Fruit fly (Drosophila melanogaster) whole organism: ENCODE results near the gene Rad60.
A peak's percentile ranks its signal among the peaks of the same experiment; 100 is the strongest.

ENCODE experiments used
- CG8478 ChIP-seq: fragments of >200 bp; optimal IDR thresholded peaks from 2 replicates; lab custom pipeline; 2018; ENCODE audit warnings: inconsistent platforms
- Dll ChIP-seq: fragments of >200 bp; optimal IDR thresholded peaks from 2 replicates; lab custom pipeline; 2017
- EcR ChIP-seq, 2 experiments: fragments of >200 bp; optimal IDR thresholded peaks; 2 replicates each; lab custom pipeline; 2017; ENCODE audit warnings: missing biosample characterization in 2 of 2, missing genetic modification characterization in 2 of 2, missing genetic modification reagents in 2 of 2
- pan ChIP-seq: fragments of >200 bp; optimal IDR thresholded peaks from 2 replicates; lab custom pipeline; 2017
- psq ChIP-seq: fragments of >200 bp; optimal IDR thresholded peaks from 2 replicates; lab custom pipeline; 2017
- usp ChIP-seq: fragments of >200 bp; optimal IDR thresholded peaks from 2 replicates; lab custom pipeline; 2017; ENCODE audit warnings: missing biosample characterization, missing genetic modification characterization, mixed read lengths

Rad60 gene

DNA sequence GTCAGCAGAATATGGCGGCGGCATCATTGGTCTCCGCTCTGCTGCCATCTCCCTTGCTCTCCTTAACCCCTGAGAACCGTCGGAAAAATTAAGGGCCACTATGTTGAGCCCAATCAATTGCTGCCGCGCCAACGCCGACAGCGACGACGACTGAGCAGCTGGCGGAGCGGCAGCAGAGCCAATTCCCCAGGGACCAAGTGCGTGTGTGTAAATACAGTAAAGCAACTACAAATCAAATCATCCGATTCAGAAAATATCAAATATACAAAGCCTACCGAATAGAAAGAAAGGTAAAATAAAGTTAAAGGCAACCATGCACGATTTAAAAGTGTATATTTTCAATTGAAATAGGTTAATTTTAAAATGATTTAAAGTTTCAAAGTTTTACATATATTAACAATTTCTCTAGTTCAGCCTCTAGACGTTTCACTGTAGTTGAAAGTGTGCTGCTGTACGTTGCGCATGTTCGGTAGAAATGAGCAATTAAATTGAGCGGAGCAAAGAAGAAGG lies 39.5 kb downstream of the Rad60 start:
- TF ChIP-seq psq (lab: Kevin White, UChicago) = no peak
- no peak for TF ChIP-seq usp (GFP tag; lab: Kevin White, UChicago)
- TF ChIP-seq CG8478 = no peak
- TF ChIP-seq pan (lab: Kevin White, UChicago) = no peak
- TF ChIP-seq Dll (lab: Kevin White, UChicago) = no peak
- TF ChIP-seq EcR (GFP tag; optimal IDR thresholded peaks at IDR 0.05; lab: Kevin White, UChicago) = no peak

DNA sequence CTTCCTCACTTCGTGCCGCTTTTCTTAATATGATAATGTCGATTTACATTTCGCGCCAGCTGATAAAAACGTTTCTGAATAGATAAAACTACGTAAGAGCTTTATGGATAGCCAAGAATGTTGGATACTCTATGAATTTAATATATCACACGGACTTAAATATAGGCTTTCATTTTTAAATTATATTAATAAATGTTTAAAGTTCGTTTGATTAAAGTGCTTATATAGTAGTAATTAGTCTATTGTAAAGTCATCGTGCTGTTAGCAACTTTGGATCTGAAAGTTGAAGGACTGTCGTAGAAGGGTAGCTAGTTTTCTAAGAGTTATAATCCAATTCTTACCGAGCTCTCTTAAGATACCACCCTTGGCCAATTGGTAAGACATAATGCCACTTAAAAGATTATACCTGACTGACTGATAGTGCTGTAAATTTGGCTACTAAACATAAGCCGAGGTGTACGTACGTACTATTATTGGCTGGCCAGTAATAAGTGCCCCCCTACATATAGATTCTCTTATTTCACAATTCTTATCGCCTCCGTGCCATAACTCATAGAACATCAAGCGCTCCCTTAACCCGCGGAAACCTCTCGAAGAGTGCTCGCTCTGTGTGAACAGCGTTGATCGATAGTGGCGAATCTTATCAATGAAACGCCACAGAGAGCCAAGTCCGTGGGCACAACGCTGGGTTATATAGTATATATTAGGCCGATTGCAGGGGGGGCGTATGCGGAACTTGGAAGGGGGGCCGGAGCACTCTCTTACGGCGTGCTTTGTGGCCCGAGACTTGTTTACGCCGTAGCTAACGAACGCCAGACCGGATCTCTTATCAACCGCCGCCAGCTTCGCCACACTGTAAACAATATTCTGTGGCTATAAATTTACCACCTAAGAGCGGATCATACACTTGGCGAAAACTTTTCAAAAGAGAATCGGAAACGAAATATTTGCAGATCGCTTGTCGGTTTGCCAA lies 40.7 kb downstream of the Rad60 start:
- TF ChIP-seq usp (GFP tag; lab: Kevin White, UChicago) = no peak
- no peak for TF ChIP-seq psq (lab: Kevin White, UChicago)
- TF ChIP-seq pan (lab: Kevin White, UChicago) = no peak
- TF ChIP-seq EcR (GFP tag; optimal IDR thresholded peaks at IDR 0.05; lab: Kevin White, UChicago) = no peak
- TF ChIP-seq CG8478 = no peak
- no peak for TF ChIP-seq Dll (lab: Kevin White, UChicago)

DNA sequence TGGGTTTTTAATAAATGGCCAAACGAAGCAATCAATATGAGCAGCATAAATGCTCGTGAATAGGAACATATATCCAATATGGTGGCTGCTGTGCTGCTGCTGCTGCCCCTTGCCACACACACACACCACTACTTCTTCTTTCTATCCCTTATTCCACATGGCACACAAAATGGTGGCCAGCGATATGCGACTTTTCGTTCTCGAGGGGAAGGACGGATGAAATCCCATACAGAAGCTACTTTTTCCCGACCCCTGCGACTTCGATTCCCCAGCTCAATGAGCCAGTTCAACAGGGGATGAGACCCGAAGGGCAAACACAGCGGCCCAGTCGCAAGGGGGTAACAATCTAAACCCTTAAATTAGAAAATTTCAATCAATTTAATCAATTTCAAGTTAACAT lies 44.0 kb downstream of the Rad60 start:
- no peak for TF ChIP-seq psq (lab: Kevin White, UChicago)

DNA sequence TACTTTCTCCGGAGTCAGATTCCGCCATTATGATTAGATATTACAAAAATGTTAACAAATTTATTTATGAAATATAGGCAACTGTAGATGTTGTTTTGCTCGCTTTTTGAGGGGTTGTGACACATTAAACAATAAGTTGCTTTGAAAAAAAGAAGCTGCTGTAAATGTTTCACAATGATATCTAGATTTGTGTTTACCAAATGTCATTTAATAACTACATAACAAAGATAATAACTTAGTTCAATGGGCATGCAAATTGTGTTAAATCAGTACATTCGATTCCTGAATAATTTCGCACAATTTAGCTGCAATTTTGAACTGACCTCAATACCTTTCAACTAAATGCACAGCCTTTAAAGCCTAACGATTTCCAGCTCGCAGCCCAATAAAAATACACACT lies 47.3 kb downstream of the Rad60 start, which contains the start of gene fzo:
Gene fzo, minus strand, starts transcription at position 101 of the 400 bp plus-strand sequence.
- no peak for TF ChIP-seq EcR (GFP tag; optimal IDR thresholded peaks at IDR 0.05; lab: Kevin White, UChicago)
- TF ChIP-seq Dll (lab: Kevin White, UChicago) = no peak
- no peak for TF ChIP-seq psq (lab: Kevin White, UChicago)
- no peak for TF ChIP-seq pan (lab: Kevin White, UChicago)
- no peak for TF ChIP-seq usp (GFP tag; lab: Kevin White, UChicago)
- TF ChIP-seq CG8478 = no peak

DNA sequence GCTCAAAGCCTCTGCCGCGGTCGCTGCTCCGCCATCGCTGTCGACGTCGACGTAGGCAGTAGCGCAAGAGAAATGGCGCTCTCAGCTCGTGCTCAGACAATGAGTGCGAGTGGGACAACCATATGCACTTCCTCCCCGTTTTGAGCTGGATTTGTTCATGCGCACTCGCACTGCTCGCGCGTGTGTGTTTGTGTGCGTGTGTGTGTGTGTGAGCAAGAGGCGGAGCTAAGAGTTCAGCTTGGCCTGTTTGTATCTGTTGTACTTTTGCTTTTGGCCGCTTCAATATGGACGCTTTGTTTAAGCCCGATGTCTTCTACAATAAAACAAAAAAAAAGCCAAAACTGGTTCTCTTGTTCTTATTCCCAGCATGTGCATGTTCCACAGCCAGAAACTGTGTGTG lies 50.2 kb downstream of the Rad60 start:
- TF ChIP-seq Dll (lab: Kevin White, UChicago) (peak; percentile 25), CG8478 (peak; percentile 41), EcR (GFP tag; optimal IDR thresholded peaks at IDR 0.05; lab: Kevin White, UChicago) (no peak), pan (lab: Kevin White, UChicago) (no peak)
